Worm (Caenorhabditis elegans) whole organism, late embryonic: ENCODE results near the gene swsn-4.

Experiments
- C38D4.7 ChIP-seq: fragments of 200-800 bp; sonication (Bioruptor generic); optimal IDR thresholded peaks from 2 replicates; lab custom pipeline; 2018; ENCODE audit warnings: mild to moderate bottlenecking, missing genetic modification characterization, moderate library complexity, missing compliant biosample characterization
- F13H6.1 ChIP-seq: sonication (generic microtip); optimal IDR thresholded peaks from 2 replicates; lab custom pipeline; 2016; ENCODE audit warnings: missing genetic modification characterization, missing compliant biosample characterization
- K09A11.1 ChIP-seq: sonication (generic microtip); optimal IDR thresholded peaks from 2 replicates; lab custom pipeline; 2017; ENCODE audit warnings: antibody characterized with exemption, mild to moderate bottlenecking, missing genetic modification characterization, missing compliant biosample characterization; ENCODE audit not compliant: insufficient read depth
- T23F11.4 ChIP-seq: fragments of 200-800 bp; sonication (Bioruptor generic); optimal IDR thresholded peaks from 2 replicates; lab custom pipeline; 2018; ENCODE audit warnings: mild to moderate bottlenecking, missing genetic modification characterization, missing compliant biosample characterization
- ama-1 ChIP-seq: fragments of 150-350 bp; optimal IDR thresholded peaks from 2 replicates; lab custom pipeline; 2014
- ceh-14 ChIP-seq: sonication (generic microtip); optimal IDR thresholded peaks from 2 replicates; lab custom pipeline; 2016; ENCODE audit warnings: missing genotype, missing genetic modification characterization, missing compliant biosample characterization
- ceh-24 ChIP-seq: sonication (generic microtip); optimal IDR thresholded peaks from 2 replicates; lab custom pipeline; 2016; ENCODE audit warnings: mild to moderate bottlenecking, missing genetic modification characterization, missing compliant biosample characterization
- ceh-31 ChIP-seq: sonication (generic microtip); optimal IDR thresholded peaks from 2 replicates; lab custom pipeline; 2016; ENCODE audit warnings: missing genetic modification characterization, missing compliant biosample characterization
- ceh-45 ChIP-seq: fragments of 200-800 bp; sonication (Bioruptor generic); IDR thresholded peaks from 2 replicates; pipeline ENCODE4 v1.3.6; 2022; ENCODE audit warnings: missing genetic modification reagents, missing genetic modification characterization, missing compliant biosample characterization
- ceh-48 ChIP-seq: sonication (generic microtip); optimal IDR thresholded peaks from 2 replicates; lab custom pipeline; 2016; ENCODE audit warnings: missing genetic modification characterization, inconsistent platforms, missing compliant biosample characterization
- ceh-6 ChIP-seq: fragments of 200-800 bp; sonication (Bioruptor generic); optimal IDR thresholded peaks from 2 replicates; lab custom pipeline; 2018; ENCODE audit warnings: mild to moderate bottlenecking, missing genetic modification characterization, missing compliant biosample characterization
- dmd-4 ChIP-seq: sonication (generic microtip); optimal IDR thresholded peaks from 2 replicates; lab custom pipeline; 2016; ENCODE audit warnings: borderline replicate concordance, missing genetic modification characterization, missing compliant biosample characterization
- dve-1 ChIP-seq: sonication (generic microtip); optimal IDR thresholded peaks from 2 replicates; lab custom pipeline; 2017; ENCODE audit warnings: antibody characterized with exemption, mild to moderate bottlenecking, missing genetic modification characterization, missing compliant biosample characterization
- elt-2 ChIP-seq: sonication (generic microtip); optimal IDR thresholded peaks from 2 replicates; lab custom pipeline; 2016; ENCODE audit warnings: missing genetic modification reagents, missing genetic modification characterization, missing compliant biosample characterization
- elt-4 ChIP-seq: sonication (generic microtip); optimal IDR thresholded peaks from 2 replicates; lab custom pipeline; 2016; ENCODE audit warnings: missing genetic modification characterization, missing compliant biosample characterization
- ets-4 ChIP-seq: sonication (generic microtip); optimal IDR thresholded peaks from 2 replicates; lab custom pipeline; 2016; ENCODE audit warnings: missing genetic modification characterization, missing compliant biosample characterization
- eyg-1 ChIP-seq: sonication (generic microtip); optimal IDR thresholded peaks from 2 replicates; lab custom pipeline; 2016; ENCODE audit warnings: missing genotype, missing genetic modification characterization, missing compliant biosample characterization
- fax-1 ChIP-seq: sonication (generic microtip); optimal IDR thresholded peaks from 2 replicates; lab custom pipeline; 2016; ENCODE audit warnings: missing genotype, missing genetic modification characterization, missing compliant biosample characterization
- fkh-10 ChIP-seq: fragments of 150-350 bp; optimal IDR thresholded peaks from 2 replicates; lab custom pipeline; 2014; ENCODE audit warnings: missing biosample characterization, missing genetic modification reagents, missing genetic modification characterization
- hlh-15 ChIP-seq: sonication (generic microtip); optimal IDR thresholded peaks from 2 replicates; lab custom pipeline; 2016; ENCODE audit warnings: missing genetic modification characterization, missing compliant biosample characterization
- hlh-30 ChIP-seq: sonication (generic microtip); optimal IDR thresholded peaks from 2 replicates; lab custom pipeline; 2017; ENCODE audit warnings: antibody characterized with exemption, missing genetic modification characterization, missing compliant biosample characterization; ENCODE audit not compliant: insufficient read depth
- hlh-8 ChIP-seq: sonication (generic microtip); optimal IDR thresholded peaks from 2 replicates; lab custom pipeline; 2016; ENCODE audit warnings: missing genotype, missing genetic modification characterization, missing compliant biosample characterization
- lim-6 ChIP-seq: sonication (generic microtip); optimal IDR thresholded peaks from 2 replicates; lab custom pipeline; 2016; ENCODE audit warnings: missing genetic modification characterization, missing compliant biosample characterization
- madf-2 ChIP-seq: sonication (generic microtip); optimal IDR thresholded peaks from 2 replicates; lab custom pipeline; 2017; ENCODE audit warnings: missing genetic modification characterization, missing compliant biosample characterization
- nhr-11 ChIP-seq: fragments of 150-350 bp; optimal IDR thresholded peaks from 2 replicates; lab custom pipeline; 2014; ENCODE audit warnings: missing biosample characterization, missing genetic modification characterization
- npax-4 ChIP-seq: sonication (generic microtip); optimal IDR thresholded peaks from 2 replicates; lab custom pipeline; 2016; ENCODE audit warnings: missing genetic modification characterization, missing compliant biosample characterization
- pax-1 ChIP-seq: fragments of 150-350 bp; optimal IDR thresholded peaks from 2 replicates; lab custom pipeline; 2014; ENCODE audit warnings: missing biosample characterization, missing genetic modification characterization
- pha-2 ChIP-seq: sonication (generic microtip); optimal IDR thresholded peaks from 2 replicates; lab custom pipeline; 2017; ENCODE audit warnings: mild to moderate bottlenecking, missing genetic modification characterization, missing compliant biosample characterization
- pha-4 ChIP-seq: fragments of 150-350 bp; optimal IDR thresholded peaks from 2 replicates; lab custom pipeline; 2018; ENCODE audit warnings: missing biosample characterization, missing genetic modification reagents, missing genetic modification characterization
- pqm-1 ChIP-seq: sonication (generic microtip); optimal IDR thresholded peaks from 2 replicates; lab custom pipeline; 2016; ENCODE audit warnings: missing genetic modification characterization, missing compliant biosample characterization
- pros-1 ChIP-seq: fragments of 150-350 bp; optimal IDR thresholded peaks from 2 replicates; lab custom pipeline; 2014; ENCODE audit warnings: missing biosample characterization, missing genetic modification reagents, missing genetic modification characterization
- ref-2 ChIP-seq: sonication (generic microtip); optimal IDR thresholded peaks from 2 replicates; lab custom pipeline; 2016; ENCODE audit warnings: missing genetic modification characterization, missing compliant biosample characterization
- rnt-1 ChIP-seq: sonication (generic microtip); optimal IDR thresholded peaks from 2 replicates; lab custom pipeline; 2016; ENCODE audit warnings: missing genetic modification characterization, missing compliant biosample characterization
- sox-2 ChIP-seq: fragments of 200-800 bp; sonication (Bioruptor generic); IDR thresholded peaks from 2 replicates; pipeline ENCODE4 v1.3.6; 2022; ENCODE audit warnings: missing genetic modification reagents, missing genetic modification characterization, missing compliant biosample characterization
- sox-4 ChIP-seq: sonication (generic microtip); optimal IDR thresholded peaks from 2 replicates; lab custom pipeline; 2017; ENCODE audit warnings: mild to moderate bottlenecking, missing genetic modification characterization, inconsistent platforms, missing compliant biosample characterization
- syd-9 ChIP-seq: sonication (generic microtip); optimal IDR thresholded peaks from 2 replicates; lab custom pipeline; 2016; ENCODE audit warnings: mild to moderate bottlenecking, missing genetic modification characterization, moderate library complexity, missing compliant biosample characterization
- tbx-7 ChIP-seq: sonication (generic microtip); optimal IDR thresholded peaks from 2 replicates; lab custom pipeline; 2016; ENCODE audit warnings: missing genotype, missing genetic modification characterization, missing compliant biosample characterization
- ttx-3 ChIP-seq: sonication (generic microtip); optimal IDR thresholded peaks from 2 replicates; lab custom pipeline; 2016; ENCODE audit warnings: missing genetic modification reagents, missing genetic modification characterization, missing compliant biosample characterization
- unc-42 ChIP-seq: sonication (generic microtip); optimal IDR thresholded peaks from 2 replicates; lab custom pipeline; 2016; ENCODE audit warnings: missing genotype, missing genetic modification characterization, missing compliant biosample characterization
- unc-86 ChIP-seq: sonication (generic microtip); optimal IDR thresholded peaks from 2 replicates; lab custom pipeline; 2016; ENCODE audit warnings: missing genetic modification characterization, missing compliant biosample characterization

Gene swsn-4

DNA sequence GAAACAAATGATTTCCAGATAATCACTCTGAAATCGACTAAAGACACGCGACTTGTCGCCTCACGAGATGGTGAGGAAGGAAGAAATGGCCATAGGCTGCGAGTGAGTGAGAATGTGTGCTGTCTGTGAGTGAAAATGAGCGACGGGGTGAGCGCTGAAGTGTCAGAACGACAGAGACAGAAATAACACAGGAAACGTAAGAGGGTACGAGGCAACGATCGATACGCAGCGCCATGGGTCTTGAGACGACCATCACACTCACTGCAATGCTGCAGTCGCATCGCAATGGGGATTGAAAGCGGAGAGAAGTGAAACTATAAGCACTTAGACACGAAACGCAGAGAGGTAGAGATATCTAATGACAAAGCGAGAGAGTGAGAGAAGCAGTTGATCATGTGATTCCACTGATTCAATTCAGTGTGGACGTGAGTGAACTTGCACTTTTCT, 43.0 kb upstream of the swsn-4 start (continued):
- TF ChIP-seq fax-1 (tag; lab: Kevin White, UChicago) (peak; percentile 45), ceh-45 (GFP tag; lab: Robert Waterston, UW) (no peak), F13H6.1 (tag; lab: Kevin White, UChicago) (peak; percentile 42), hlh-8 (tag; lab: Kevin White, UChicago) (peak; percentile 66), dmd-4 (tag; lab: Kevin White, UChicago) (no peak), npax-4 (no peak), pax-1 (tag; lab: Kevin White, UChicago) (no peak), sox-2 (no peak), ceh-6 (GFP tag; lab: Kevin White, UChicago) (no peak), pha-2 (tag; lab: Kevin White, UChicago) (no peak), fkh-10 (no peak), rnt-1 (tag; lab: Kevin White, UChicago) (peak; percentile 84), C38D4.7 (GFP tag; lab: Kevin White, UChicago) (no peak), unc-86 (tag; lab: Kevin White, UChicago) (no peak), K09A11.1 (tag; lab: Kevin White, UChicago) (no peak), unc-42 (tag; lab: Kevin White, UChicago) (peak; percentile 96), ref-2 (tag; lab: Kevin White, UChicago) (peak; percentile 75), ceh-14 (tag; lab: Kevin White, UChicago) (peak; percentile 82), pqm-1 (tag; lab: Kevin White, UChicago) (peak; percentile 73), elt-4 (tag; lab: Kevin White, UChicago) (no peak), T23F11.4 (GFP tag; lab: Kevin White, UChicago) (no peak), ceh-48 (tag; lab: Kevin White, UChicago) (peak; percentile 91), elt-2 (tag; lab: Kevin White, UChicago) (no peak), ets-4 (tag; lab: Kevin White, UChicago) (peak; percentile 75), dve-1 (tag; lab: Kevin White, UChicago) (peak; percentile 83), lim-6 (peak; percentile 56), ceh-31 (tag; lab: Kevin White, UChicago) (peak; percentile 94), pha-4 (no peak), madf-2 (tag; lab: Kevin White, UChicago) (peak; percentile 60), ttx-3 (no peak)

ce11 chrIV:11083609-11084008, 42.2 kb upstream of the swsn-4 start, which contains the start of gene klc-1:
Gene klc-1 (plus strand): TSS chrIV:11083735.
- TF ChIP-seq tbx-7 (tag; lab: Kevin White, UChicago) (no peak), eyg-1 (no peak), F13H6.1 (tag; lab: Kevin White, UChicago) (no peak), ttx-3 (no peak), pqm-1 (tag; lab: Kevin White, UChicago) (no peak), hlh-30 (tag; lab: Kevin White, UChicago) (no peak), pros-1 (no peak), ceh-31 (tag; lab: Kevin White, UChicago) (no peak), dve-1 (tag; lab: Kevin White, UChicago) (no peak)

DNA sequence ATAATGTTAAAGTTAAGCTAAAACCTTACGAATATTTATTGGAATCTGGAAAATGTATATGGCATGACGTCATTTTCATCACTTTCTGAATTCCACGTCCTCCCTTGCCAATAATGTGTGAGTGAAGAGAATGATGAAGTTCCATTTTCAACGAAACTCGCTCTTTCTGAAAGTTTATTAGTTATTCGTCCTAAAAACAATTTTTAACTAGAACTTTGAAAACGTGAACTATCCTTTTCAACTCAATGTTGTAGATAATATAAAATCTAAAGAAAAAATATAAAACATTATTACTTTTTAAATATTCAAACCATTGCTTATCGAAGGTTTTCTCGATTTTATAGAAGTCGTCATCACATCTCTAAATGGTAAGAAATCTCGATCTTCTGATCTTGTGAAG, 36.3 kb upstream of the swsn-4 start, which contains the start of gene M7.7:
TSS of gene M7.7 (plus strand) at position 301 of the 400 bp plus-strand sequence.
- TF ChIP-seq sox-4 (tag; lab: Kevin White, UChicago) = no peak
- no peak for TF ChIP-seq ref-2 (tag; lab: Kevin White, UChicago)
- no peak for TF ChIP-seq syd-9 (tag; lab: Kevin White, UChicago)
- no peak for TF ChIP-seq nhr-11 (tag; lab: Kevin White, UChicago)
- TF ChIP-seq madf-2 (tag; lab: Kevin White, UChicago) = no peak
- no peak for TF ChIP-seq hlh-15 (tag; lab: Kevin White, UChicago)
- no peak for TF ChIP-seq elt-4 (tag; lab: Kevin White, UChicago)
- no peak for TF ChIP-seq ama-1 (lab: Kevin White, UChicago)
- TF ChIP-seq elt-2 (tag; lab: Kevin White, UChicago) = no peak
- no peak for TF ChIP-seq ceh-24 (tag; lab: Kevin White, UChicago)
- TF ChIP-seq ceh-48 (tag; lab: Kevin White, UChicago) = no peak
